Worm (Caenorhabditis elegans): ENCODE measurements around the gene T08A9.13.

- no peak for TF ChIP-seq mdl-1 (tag; optimal IDR thresholded peaks at IDR 0.05)
- TF ChIP-seq zag-1 (tag; optimal IDR thresholded peaks at IDR 0.05): peak; percentile 70
- TF ChIP-seq blmp-1 (tag; optimal IDR thresholded peaks at IDR 0.05): no peak
These were observed 37.5 kb downstream of the T08A9.13 start for ce11 chrX:7284724-7285184.
